Fruit fly (Drosophila melanogaster): ENCODE results near the gene fz4.

- TF ChIP-seq h (optimal IDR thresholded peaks at IDR 0.05) (no peak), Myc (optimal IDR thresholded peaks at IDR 0.05) (no peak)
Measured at dm6 chrX:7097859-7098303, 12.2 kb downstream of the fz4 start, which contains the start of gene Sxl.

Measured in Kc167 (cell line).